Fruit fly (Drosophila melanogaster) whole organism, embryonic: ENCODE data around the gene sit.
A peak's percentile ranks its signal among the peaks of the same experiment; 100 is the strongest.

ENCODE experiments used
- Antp ChIP-seq: fragments of 200-800 bp; sonication (Bioruptor generic); optimal IDR thresholded peaks from 3 replicates; lab custom pipeline; 2016; ENCODE audit warnings: missing biosample characterization, missing genetic modification characterization
- Atf-2 ChIP-seq: fragments of 200-800 bp; sonication (Bioruptor generic); optimal IDR thresholded peaks from 2 replicates; lab custom pipeline; 2016; ENCODE audit warnings: missing biosample characterization, missing genetic modification characterization
- BEAF-32 ChIP-seq: fragments of 200-800 bp; sonication (Bioruptor generic); optimal IDR thresholded peaks from 3 replicates; lab custom pipeline; 2017; ENCODE audit warnings: missing biosample characterization, missing genetic modification characterization, mild to moderate bottlenecking, moderate library complexity, missing genetic modification reagents
- CG10209 ChIP-seq: fragments of 200-800 bp; sonication (Bioruptor generic); optimal IDR thresholded peaks from 3 replicates; lab custom pipeline; 2017; ENCODE audit warnings: missing biosample characterization, mild to moderate bottlenecking, missing genetic modification characterization, missing genetic modification reagents
- CG10267 ChIP-seq: fragments of 200-800 bp; sonication (Bioruptor generic); optimal IDR thresholded peaks from 2 replicates; lab custom pipeline; 2018; ENCODE audit warnings: missing biosample characterization, mild to moderate bottlenecking, missing genetic modification characterization, moderate library complexity
- CG10274 ChIP-seq: fragments of 200-800 bp; sonication (Bioruptor generic); optimal IDR thresholded peaks from 3 replicates; lab custom pipeline; 2017; ENCODE audit warnings: missing biosample characterization, mild to moderate bottlenecking, missing genetic modification characterization
- CG10565 ChIP-seq: fragments of 200-800 bp; sonication (Bioruptor generic); optimal IDR thresholded peaks from 3 replicates; lab custom pipeline; 2016; ENCODE audit warnings: missing biosample characterization, mild to moderate bottlenecking, missing genetic modification characterization
- CG11456 ChIP-seq: fragments of 200-800 bp; sonication (Bioruptor generic); IDR thresholded peaks from 3 replicates; pipeline ENCODE4 v1.3.6; 2022; ENCODE audit warnings: missing biosample characterization, missing genetic modification characterization
- CG12299 ChIP-seq: fragments of 200-800 bp; sonication (Bioruptor generic); optimal IDR thresholded peaks from 2 replicates; lab custom pipeline; 2018; ENCODE audit warnings: missing biosample characterization, mild to moderate bottlenecking, missing genetic modification characterization
- CG12769 ChIP-seq: fragments of 200-800 bp; sonication (Bioruptor generic); optimal IDR thresholded peaks from 2 replicates; lab custom pipeline; 2019; ENCODE audit warnings: missing biosample characterization, mild to moderate bottlenecking, missing genetic modification characterization, moderate library complexity
- CG13775 ChIP-seq: fragments of 200-800 bp; sonication (Bioruptor generic); optimal IDR thresholded peaks from 3 replicates; lab custom pipeline; 2017; ENCODE audit warnings: missing biosample characterization, mild to moderate bottlenecking, missing genetic modification characterization
- CG16813 ChIP-seq: fragments of 200-800 bp; sonication (Bioruptor generic); IDR thresholded peaks from 3 replicates; pipeline ENCODE4 v1.3.6; 2022; ENCODE audit warnings: missing biosample characterization, missing genetic modification characterization; ENCODE audit not compliant: partially characterized antibody
- CG16863 ChIP-seq: fragments of 200-800 bp; sonication (Bioruptor generic); optimal IDR thresholded peaks from 3 replicates; lab custom pipeline; 2016; ENCODE audit warnings: missing biosample characterization, missing genetic modification characterization
- CG17359 ChIP-seq: fragments of 200-800 bp; sonication (Bioruptor generic); optimal IDR thresholded peaks from 3 replicates; lab custom pipeline; 2018; ENCODE audit warnings: missing biosample characterization, mild to moderate bottlenecking, missing genetic modification characterization, moderate library complexity
- CG1792 ChIP-seq: fragments of 200-800 bp; sonication (Bioruptor generic); optimal IDR thresholded peaks from 2 replicates; lab custom pipeline; 2016; ENCODE audit warnings: missing biosample characterization, missing genetic modification characterization
- CG2875 ChIP-seq: fragments of 200-800 bp; sonication (Bioruptor generic); optimal IDR thresholded peaks from 2 replicates; lab custom pipeline; 2017; ENCODE audit warnings: missing biosample characterization, mild to moderate bottlenecking, missing genetic modification characterization, missing genetic modification reagents
- CG30403 ChIP-seq: fragments of 200-800 bp; sonication (Bioruptor generic); optimal IDR thresholded peaks from 3 replicates; lab custom pipeline; 2016; ENCODE audit warnings: missing biosample characterization, missing genetic modification characterization
- CG33557 ChIP-seq: fragments of 200-800 bp; sonication (Bioruptor generic); optimal IDR thresholded peaks from 2 replicates; lab custom pipeline; 2019; ENCODE audit warnings: missing biosample characterization, mild to moderate bottlenecking, missing genetic modification characterization, moderate library complexity
- CG4328 ChIP-seq: fragments of 200-800 bp; sonication (Bioruptor generic); optimal IDR thresholded peaks from 3 replicates; lab custom pipeline; 2017; ENCODE audit warnings: missing biosample characterization, missing genetic modification reagents, missing genetic modification characterization
- CG5245 ChIP-seq: fragments of 200-800 bp; sonication (Bioruptor generic); optimal IDR thresholded peaks from 3 replicates; lab custom pipeline; 2016; ENCODE audit warnings: missing biosample characterization, missing genetic modification characterization
- CG6813 ChIP-seq: fragments of 200-800 bp; sonication (Bioruptor generic); optimal IDR thresholded peaks from 2 replicates; lab custom pipeline; 2017; ENCODE audit warnings: missing biosample characterization, missing genetic modification characterization, mild to moderate bottlenecking, moderate library complexity, missing genetic modification reagents
- CG8388 ChIP-seq: fragments of 200-800 bp; sonication (Bioruptor generic); optimal IDR thresholded peaks from 2 replicates; lab custom pipeline; 2019; ENCODE audit warnings: missing biosample characterization, mild to moderate bottlenecking, missing genetic modification characterization, moderate library complexity
- CG9876 ChIP-seq: fragments of 200-800 bp; sonication (Bioruptor generic); optimal IDR thresholded peaks from 2 replicates; lab custom pipeline; 2016; ENCODE audit warnings: missing biosample characterization, missing genetic modification characterization
- CG9932 ChIP-seq: fragments of 200-800 bp; sonication (Bioruptor generic); IDR thresholded peaks from 2 replicates; pipeline ENCODE4 v1.3.6; 2022; ENCODE audit warnings: missing biosample characterization, missing genetic modification characterization
- CHES-1-like ChIP-seq: fragments of 200-800 bp; sonication (Bioruptor generic); optimal IDR thresholded peaks from 2 replicates; lab custom pipeline; 2016; ENCODE audit warnings: missing biosample characterization, missing genetic modification characterization
- D ChIP-seq, 2 experiments: fragments of 200-800 bp in 1 of 2; fragments of >200 bp in 1 of 2; sonication (Bioruptor generic) in 1 of 2; optimal IDR thresholded peaks; 2 replicates in 1 of 2; 3 replicates in 1 of 2; lab custom pipeline; 2017; ENCODE audit warnings: mild to moderate bottlenecking in 1 of 2, missing biosample characterization in 1 of 2, missing genetic modification characterization in 1 of 2, missing genetic modification reagents in 1 of 2
- Dbx ChIP-seq: fragments of 200-800 bp; sonication (Bioruptor generic); IDR thresholded peaks from 3 replicates; pipeline ENCODE4 v1.3.6; 2022; ENCODE audit warnings: missing biosample characterization, missing genetic modification characterization
- E2f2 ChIP-seq: fragments of 200-800 bp; sonication (Bioruptor generic); IDR thresholded peaks from 2 replicates; pipeline ENCODE4 v1.3.6; 2022; ENCODE audit warnings: missing biosample characterization, missing genetic modification characterization
- HLH54F ChIP-seq: fragments of 200-800 bp; sonication (Bioruptor generic); optimal IDR thresholded peaks from 3 replicates; lab custom pipeline; 2016; ENCODE audit warnings: missing biosample characterization, missing genetic modification characterization
- MESR4 ChIP-seq: fragments of 200-800 bp; sonication (Bioruptor generic); optimal IDR thresholded peaks from 2 replicates; lab custom pipeline; 2018; ENCODE audit warnings: missing biosample characterization, mild to moderate bottlenecking, missing genetic modification characterization, moderate library complexity
- NfI ChIP-seq: fragments of 200-800 bp; sonication (Bioruptor generic); optimal IDR thresholded peaks from 3 replicates; lab custom pipeline; 2018; ENCODE audit warnings: missing biosample characterization, mild to moderate bottlenecking, missing genetic modification characterization, moderate library complexity
- Sox102F ChIP-seq: fragments of 200-800 bp; sonication (Bioruptor generic); optimal IDR thresholded peaks from 2 replicates; lab custom pipeline; 2018; ENCODE audit warnings: missing biosample characterization, mild to moderate bottlenecking, missing genetic modification characterization, moderate library complexity
- Xbp1 ChIP-seq: fragments of 200-800 bp; sonication (Bioruptor generic); optimal IDR thresholded peaks from 3 replicates; lab custom pipeline; 2016; ENCODE audit warnings: missing biosample characterization, mild to moderate bottlenecking, missing genetic modification characterization
- Xrp1 ChIP-seq: fragments of 200-800 bp; sonication (Bioruptor generic); IDR thresholded peaks from 2 replicates; pipeline ENCODE4 v1.3.6; 2022; ENCODE audit warnings: missing biosample characterization, missing genetic modification characterization
- al ChIP-seq: fragments of 200-800 bp; sonication (Bioruptor generic); IDR thresholded peaks from 2 replicates; pipeline ENCODE4 v1.3.6; 2022; ENCODE audit warnings: missing biosample characterization, missing genetic modification characterization
- cato ChIP-seq: fragments of 200-800 bp; sonication (Bioruptor generic); optimal IDR thresholded peaks from 2 replicates; lab custom pipeline; 2016; ENCODE audit warnings: missing biosample characterization, missing genetic modification characterization, borderline replicate concordance
- caup ChIP-seq: fragments of 200-800 bp; sonication (Bioruptor generic); optimal IDR thresholded peaks from 3 replicates; lab custom pipeline; 2017; ENCODE audit warnings: missing biosample characterization, mild to moderate bottlenecking, missing genetic modification characterization, moderate library complexity; ENCODE audit not compliant: severe bottlenecking
- croc ChIP-seq: fragments of 200-800 bp; sonication (Bioruptor generic); conservative IDR thresholded peaks from 3 replicates; pipeline ENCODE4 v1.3.6; 2022; ENCODE audit warnings: missing biosample characterization, missing genetic modification characterization
- ewg ChIP-seq: fragments of 200-800 bp; sonication (Bioruptor generic); optimal IDR thresholded peaks from 3 replicates; lab custom pipeline; 2017; ENCODE audit warnings: mild to moderate bottlenecking, missing biosample characterization, missing genetic modification reagents, missing genetic modification characterization
- lbe ChIP-seq: fragments of 200-800 bp; sonication (Bioruptor generic); optimal IDR thresholded peaks from 2 replicates; lab custom pipeline; 2016; ENCODE audit warnings: missing biosample characterization, mild to moderate bottlenecking, missing genetic modification characterization
- mirr ChIP-seq: fragments of 200-800 bp; sonication (Bioruptor generic); optimal IDR thresholded peaks from 3 replicates; lab custom pipeline; 2018; ENCODE audit warnings: missing biosample characterization, mild to moderate bottlenecking, missing genetic modification characterization
- pnt ChIP-seq: fragments of 200-800 bp; sonication (Bioruptor generic); optimal IDR thresholded peaks from 3 replicates; lab custom pipeline; 2016; ENCODE audit warnings: missing biosample characterization, missing genetic modification characterization
- prd ChIP-seq, 3 experiments: fragments of >200 bp in 2 of 3; fragments of 200-800 bp in 1 of 3; sonication (Bioruptor generic) in 1 of 3; optimal IDR thresholded peaks in 2 of 3; IDR thresholded peaks in 1 of 3; 2 replicates in 2 of 3; 3 replicates in 1 of 3; pipeline versions ENCODE4 v1.3.6 to Lab custom; 2017 to 2022; ENCODE audit warnings: missing biosample characterization in 1 of 3, missing genetic modification characterization in 1 of 3
- run ChIP-seq: fragments of 200-800 bp; sonication (Bioruptor generic); optimal IDR thresholded peaks from 3 replicates; lab custom pipeline; 2018; ENCODE audit warnings: missing biosample characterization, mild to moderate bottlenecking, missing genetic modification characterization
- seq ChIP-seq: fragments of 200-800 bp; sonication (Bioruptor generic); IDR thresholded peaks from 2 replicates; pipeline ENCODE4 v1.3.6; 2022; ENCODE audit warnings: missing biosample characterization, missing genetic modification characterization
- sisA ChIP-seq: fragments of 200-800 bp; sonication (Bioruptor generic); IDR thresholded peaks from 2 replicates; pipeline ENCODE4 v1.3.6; 2022; ENCODE audit warnings: missing biosample characterization, missing genetic modification characterization
- vnd ChIP-seq: fragments of 200-800 bp; sonication (Bioruptor generic); IDR thresholded peaks from 3 replicates; pipeline ENCODE4 v1.3.6; 2022; ENCODE audit warnings: missing biosample characterization, missing genetic modification characterization; ENCODE audit not compliant: partially characterized antibody
- zfh1 ChIP-seq: fragments of 200-800 bp; sonication (Bioruptor generic); IDR thresholded peaks from 3 replicates; pipeline ENCODE4 v1.3.6; 2022; ENCODE audit warnings: missing biosample characterization, missing genetic modification characterization

sit gene

DNA sequence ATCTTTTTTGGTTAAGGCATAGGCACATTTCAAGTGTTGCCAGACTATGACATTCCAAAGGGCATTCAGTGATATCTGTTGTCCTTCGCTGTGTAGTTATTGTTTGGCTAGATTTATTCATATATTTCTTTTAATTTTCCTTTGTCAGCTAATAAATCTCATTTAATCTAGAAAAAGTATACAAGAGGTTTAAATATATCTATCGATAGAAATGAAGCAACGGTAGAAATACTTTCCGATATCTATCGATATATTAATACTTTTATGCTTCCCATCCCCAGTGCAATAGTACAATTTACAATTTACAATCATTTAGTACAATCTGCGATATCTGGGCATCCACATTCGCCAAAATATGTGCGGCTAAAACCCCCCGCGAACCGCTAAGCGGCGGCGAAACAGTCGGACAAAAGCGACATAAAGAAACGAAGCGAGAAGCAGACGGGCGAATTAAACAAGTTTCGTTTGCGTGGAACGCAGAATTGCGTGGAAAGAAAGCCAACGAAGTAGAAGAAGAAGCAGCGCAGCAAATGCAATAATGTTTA is 25.1 kb upstream of the sit start, which contains the start of gene Efa6 (continued):
- TF ChIP-seq CG9876 (no peak), al (GFP tag; lab: Robert Waterston, UW) (no peak), Sox102F (GFP tag; lab: Kevin White, UChicago) (no peak), CG4328 (GFP tag; lab: Kevin White, UChicago) (no peak), CG16813 (GFP tag; lab: Robert Waterston, UW) (peak; percentile 94), mirr (peak; percentile 36), Xrp1 (peak; percentile 16; the same call in 1 of the 2 replicates), NfI (GFP tag; lab: Kevin White, UChicago) (peak; percentile 44), CG12299 (tag; lab: Kevin White, UChicago) (peak; percentile 75), run (tag; lab: Kevin White, UChicago) (peak; percentile 13), D (optimal IDR thresholded peaks at IDR 0.05; lab: Kevin White, UChicago) (no peak), D (GFP tag; optimal IDR thresholded peaks at IDR 0.05; lab: Kevin White, UChicago) (no peak), BEAF-32 (GFP tag; lab: Kevin White, UChicago) (peak; percentile 96), CG11456 (GFP tag; lab: Robert Waterston, UW) (no peak), vnd (peak; percentile 91), CG6813 (GFP tag; lab: Kevin White, UChicago) (no peak), MESR4 (peak; percentile 88), sisA (GFP tag; lab: Robert Waterston, UW) (no peak), seq (GFP tag; lab: Robert Waterston, UW) (no peak), HLH54F (GFP tag; lab: Kevin White, UChicago) (peak; percentile 44), CG12769 (tag; lab: Kevin White, UChicago) (peak; percentile 24), cato (GFP tag; lab: Kevin White, UChicago) (peak; percentile 31), CG10267 (peak; percentile 99), CG10209 (GFP tag; lab: Kevin White, UChicago) (peak; percentile 36), CG9932 (GFP tag; lab: Robert Waterston, UW) (peak; percentile 73), croc (GFP tag; lab: Robert Waterston, UW) (no peak), prd (optimal IDR thresholded peaks at IDR 0.05; lab: Kevin White, UChicago) (no peak), prd (GFP tag; IDR thresholded peaks at IDR 0.05; lab: Robert Waterston, UW) (peak; percentile 46; the same call in 2 of the 3 replicates), Atf-2 (GFP tag; lab: Kevin White, UChicago) (no peak), Xbp1 (GFP tag; lab: Kevin White, UChicago) (peak; percentile 56), CG5245 (GFP tag; lab: Kevin White, UChicago) (no peak), CG10274 (GFP tag; lab: Kevin White, UChicago) (no peak), pnt (GFP tag; lab: Kevin White, UChicago) (no peak), CG1792 (GFP tag; lab: Kevin White, UChicago) (no peak), CG17359 (tag; lab: Kevin White, UChicago) (peak; percentile 24), CG33557 (GFP tag; lab: Kevin White, UChicago) (no peak), Antp (GFP tag; lab: Kevin White, UChicago) (peak; percentile 31), Dbx (no peak), CG8388 (no peak), caup (GFP tag; lab: Kevin White, UChicago) (peak; percentile 5), E2f2 (GFP tag; lab: Robert Waterston, UW) (peak; percentile 91), CG13775 (GFP tag; lab: Kevin White, UChicago) (peak; percentile 64), CHES-1-like (no peak), CG30403 (GFP tag; lab: Kevin White, UChicago) (peak; percentile 64), CG16863 (no peak), ewg (no peak), lbe (GFP tag; lab: Kevin White, UChicago) (peak; percentile 49), CG10565 (no peak), CG2875 (GFP tag; lab: Kevin White, UChicago) (no peak), zfh1 (no peak)
